Fruit fly (Drosophila melanogaster) Kc167 (cell line): Measurements from ENCODE around the gene CG42450.

Source experiments
- Myc ChIP-seq: fragments of >200 bp; optimal IDR thresholded peaks from 2 replicates; lab custom pipeline; 2017; ENCODE audit warnings: missing external identifiers
- Sin3A ChIP-seq: fragments of >200 bp; optimal IDR thresholded peaks from 2 replicates; lab custom pipeline; 2018; ENCODE audit warnings: missing external identifiers
- h ChIP-seq: fragments of >200 bp; optimal IDR thresholded peaks from 3 replicates; lab custom pipeline; 2018; ENCODE audit warnings: missing external identifiers
- insv ChIP-seq: fragments of >200 bp; optimal IDR thresholded peaks from 3 replicates; lab custom pipeline; 2018; ENCODE audit warnings: missing external identifiers
- psq ChIP-seq: fragments of >200 bp; optimal IDR thresholded peaks from 2 replicates; lab custom pipeline; 2017; ENCODE audit warnings: missing external identifiers
- ttk ChIP-seq: sonication (Bioruptor generic); optimal IDR thresholded peaks from 2 replicates; lab custom pipeline; 2017; ENCODE audit warnings: missing external identifiers

dm6 chrX:18837046-18837445, 23.9 kb downstream of the CG42450 start:
- TF ChIP-seq psq (no peak), ttk (lab: Kevin White, UChicago) (no peak), Myc (lab: Kevin White, UChicago) (no peak), h (lab: Kevin White, UChicago) (no peak), Sin3A (lab: Kevin White, UChicago) (no peak), insv (lab: Kevin White, UChicago) (no peak)
